Worm (Caenorhabditis elegans) whole organism, late embryonic: ENCODE data around the gene old-1.

Source experiments
- C38D4.7 ChIP-seq: fragments of 200-800 bp; sonication (Bioruptor generic); optimal IDR thresholded peaks from 2 replicates; lab custom pipeline; 2018; ENCODE audit warnings: mild to moderate bottlenecking, missing genetic modification characterization, moderate library complexity, missing compliant biosample characterization
- F13H6.1 ChIP-seq: sonication (generic microtip); optimal IDR thresholded peaks from 2 replicates; lab custom pipeline; 2016; ENCODE audit warnings: missing genetic modification characterization, missing compliant biosample characterization
- K09A11.1 ChIP-seq: sonication (generic microtip); optimal IDR thresholded peaks from 2 replicates; lab custom pipeline; 2017; ENCODE audit warnings: antibody characterized with exemption, mild to moderate bottlenecking, missing genetic modification characterization, missing compliant biosample characterization; ENCODE audit not compliant: insufficient read depth
- Y22D7AL.16 ChIP-seq: sonication (generic microtip); optimal IDR thresholded peaks from 2 replicates; lab custom pipeline; 2016; ENCODE audit warnings: missing genetic modification characterization, missing compliant biosample characterization
- ceh-14 ChIP-seq: sonication (generic microtip); optimal IDR thresholded peaks from 2 replicates; lab custom pipeline; 2016; ENCODE audit warnings: missing genotype, missing genetic modification characterization, missing compliant biosample characterization
- ceh-19 ChIP-seq: fragments of 200-800 bp; sonication (Bioruptor generic); optimal IDR thresholded peaks from 2 replicates; lab custom pipeline; 2018; ENCODE audit warnings: mild to moderate bottlenecking, missing genetic modification characterization, missing compliant biosample characterization
- ceh-22 ChIP-seq: sonication (generic microtip); optimal IDR thresholded peaks from 2 replicates; lab custom pipeline; 2017; ENCODE audit warnings: missing biosample characterization, missing genetic modification characterization
- ceh-30 ChIP-seq: fragments of 150-350 bp; optimal IDR thresholded peaks from 2 replicates; lab custom pipeline; 2014; ENCODE audit warnings: missing biosample characterization, missing genetic modification characterization
- ceh-31 ChIP-seq: sonication (generic microtip); optimal IDR thresholded peaks from 2 replicates; lab custom pipeline; 2016; ENCODE audit warnings: missing genetic modification characterization, missing compliant biosample characterization
- ceh-48 ChIP-seq: sonication (generic microtip); optimal IDR thresholded peaks from 2 replicates; lab custom pipeline; 2016; ENCODE audit warnings: missing genetic modification characterization, inconsistent platforms, missing compliant biosample characterization
- ceh-6 ChIP-seq: fragments of 200-800 bp; sonication (Bioruptor generic); optimal IDR thresholded peaks from 2 replicates; lab custom pipeline; 2018; ENCODE audit warnings: mild to moderate bottlenecking, missing genetic modification characterization, missing compliant biosample characterization
- ceh-9 ChIP-seq: sonication (generic microtip); optimal IDR thresholded peaks from 2 replicates; lab custom pipeline; 2016; ENCODE audit warnings: mild to moderate bottlenecking, missing genetic modification characterization, inconsistent platforms, missing compliant biosample characterization
- che-1 ChIP-seq: sonication (generic microtip); optimal IDR thresholded peaks from 2 replicates; lab custom pipeline; 2016; ENCODE audit warnings: mild to moderate bottlenecking, missing genetic modification characterization, missing compliant biosample characterization
- elt-2 ChIP-seq: sonication (generic microtip); optimal IDR thresholded peaks from 2 replicates; lab custom pipeline; 2016; ENCODE audit warnings: missing genetic modification reagents, missing genetic modification characterization, missing compliant biosample characterization
- elt-4 ChIP-seq: sonication (generic microtip); optimal IDR thresholded peaks from 2 replicates; lab custom pipeline; 2016; ENCODE audit warnings: missing genetic modification characterization, missing compliant biosample characterization
- eyg-1 ChIP-seq: sonication (generic microtip); optimal IDR thresholded peaks from 2 replicates; lab custom pipeline; 2016; ENCODE audit warnings: missing genotype, missing genetic modification characterization, missing compliant biosample characterization
- fkh-6 ChIP-seq: sonication (generic microtip); optimal IDR thresholded peaks from 2 replicates; lab custom pipeline; 2016; ENCODE audit warnings: missing genetic modification characterization, missing compliant biosample characterization
- hlh-13 ChIP-seq: fragments of 200-800 bp; sonication (Bioruptor generic); optimal IDR thresholded peaks from 2 replicates; lab custom pipeline; 2018; ENCODE audit warnings: mild to moderate bottlenecking, missing genetic modification characterization, missing compliant biosample characterization
- hlh-15 ChIP-seq: sonication (generic microtip); optimal IDR thresholded peaks from 2 replicates; lab custom pipeline; 2016; ENCODE audit warnings: missing genetic modification characterization, missing compliant biosample characterization
- hlh-30 ChIP-seq: sonication (generic microtip); optimal IDR thresholded peaks from 2 replicates; lab custom pipeline; 2017; ENCODE audit warnings: antibody characterized with exemption, missing genetic modification characterization, missing compliant biosample characterization; ENCODE audit not compliant: insufficient read depth
- hlh-6 ChIP-seq: sonication (generic microtip); optimal IDR thresholded peaks from 2 replicates; lab custom pipeline; 2016; ENCODE audit warnings: missing genotype, missing genetic modification characterization, missing compliant biosample characterization
- hlh-8 ChIP-seq: sonication (generic microtip); optimal IDR thresholded peaks from 2 replicates; lab custom pipeline; 2016; ENCODE audit warnings: missing genotype, missing genetic modification characterization, missing compliant biosample characterization
- lin-11 ChIP-seq: fragments of 200-800 bp; sonication (Bioruptor generic); optimal IDR thresholded peaks from 2 replicates; lab custom pipeline; 2018; ENCODE audit warnings: mild to moderate bottlenecking, missing genetic modification characterization, missing compliant biosample characterization
- nfya-1 ChIP-seq: sonication (generic microtip); optimal IDR thresholded peaks from 2 replicates; lab custom pipeline; 2017; ENCODE audit warnings: missing genetic modification characterization, mild to moderate bottlenecking, missing compliant biosample characterization, antibody characterized with exemption, moderate library complexity
- nhr-11 ChIP-seq: fragments of 150-350 bp; optimal IDR thresholded peaks from 2 replicates; lab custom pipeline; 2014; ENCODE audit warnings: missing biosample characterization, missing genetic modification characterization
- npax-4 ChIP-seq: sonication (generic microtip); optimal IDR thresholded peaks from 2 replicates; lab custom pipeline; 2016; ENCODE audit warnings: missing genetic modification characterization, missing compliant biosample characterization
- pag-3 ChIP-seq: sonication (generic microtip); optimal IDR thresholded peaks from 2 replicates; lab custom pipeline; 2016; ENCODE audit warnings: missing compliant biosample characterization, missing genetic modification characterization, borderline replicate concordance
- pat-9 ChIP-seq: fragments of 200-800 bp; sonication (Bioruptor generic); optimal IDR thresholded peaks from 2 replicates; lab custom pipeline; 2018; ENCODE audit warnings: mild to moderate bottlenecking, missing genetic modification characterization, moderate library complexity, missing compliant biosample characterization
- pha-2 ChIP-seq: sonication (generic microtip); optimal IDR thresholded peaks from 2 replicates; lab custom pipeline; 2017; ENCODE audit warnings: mild to moderate bottlenecking, missing genetic modification characterization, missing compliant biosample characterization
- pha-4 ChIP-seq: fragments of 150-350 bp; optimal IDR thresholded peaks from 2 replicates; lab custom pipeline; 2018; ENCODE audit warnings: missing biosample characterization, missing genetic modification reagents, missing genetic modification characterization
- rnt-1 ChIP-seq: sonication (generic microtip); optimal IDR thresholded peaks from 2 replicates; lab custom pipeline; 2016; ENCODE audit warnings: missing genetic modification characterization, missing compliant biosample characterization
- sox-2 ChIP-seq: fragments of 200-800 bp; sonication (Bioruptor generic); IDR thresholded peaks from 2 replicates; pipeline ENCODE4 v1.3.6; 2022; ENCODE audit warnings: missing genetic modification reagents, missing genetic modification characterization, missing compliant biosample characterization
- syd-9 ChIP-seq: sonication (generic microtip); optimal IDR thresholded peaks from 2 replicates; lab custom pipeline; 2016; ENCODE audit warnings: mild to moderate bottlenecking, missing genetic modification characterization, moderate library complexity, missing compliant biosample characterization
- tbx-2 ChIP-seq: sonication (generic microtip); optimal IDR thresholded peaks from 2 replicates; lab custom pipeline; 2016; ENCODE audit warnings: missing genetic modification characterization, missing compliant biosample characterization
- ttx-3 ChIP-seq: sonication (generic microtip); optimal IDR thresholded peaks from 2 replicates; lab custom pipeline; 2016; ENCODE audit warnings: missing genetic modification reagents, missing genetic modification characterization, missing compliant biosample characterization
- unc-3 ChIP-seq, 2 experiments: fragments of 200-800 bp in 1 of 2; sonication (Bioruptor generic) in 1 of 2; sonication (generic microtip) in 1 of 2; conservative IDR thresholded peaks in 1 of 2; optimal IDR thresholded peaks in 1 of 2; 2 replicates each; pipeline versions ENCODE4 v1.3.6 to Lab custom; 2016 to 2022; ENCODE audit warnings: missing compliant biosample characterization in 2 of 2, missing genetic modification characterization in 2 of 2, missing genetic modification reagents in 1 of 2
- unc-55 ChIP-seq: sonication (generic microtip); optimal IDR thresholded peaks from 2 replicates; lab custom pipeline; 2017; ENCODE audit warnings: missing biosample characterization, missing genetic modification reagents, missing genetic modification characterization
- zip-5 ChIP-seq: sonication (generic microtip); optimal IDR thresholded peaks from 2 replicates; lab custom pipeline; 2016; ENCODE audit warnings: missing genetic modification characterization, missing compliant biosample characterization
- ztf-16 ChIP-seq: sonication (generic microtip); optimal IDR thresholded peaks from 2 replicates; lab custom pipeline; 2017; ENCODE audit warnings: missing genetic modification characterization, missing compliant biosample characterization

The old-1 gene

ce11 chrII:9900276-9900675, 31.7 kb upstream of the old-1 start, which contains the start of gene unc-4:
Gene unc-4, minus strand, starts transcription at chrII:9900376.
- TF ChIP-seq nfya-1, result no peak
- no peak for TF ChIP-seq elt-4 (tag; lab: Kevin White, UChicago)
- no peak for TF ChIP-seq ttx-3 (tag; lab: Kevin White, UChicago)
- no peak for TF ChIP-seq unc-55 (GFP tag; lab: Kevin White, UChicago)
- no peak for TF ChIP-seq unc-3 (GFP tag; conservative IDR thresholded peaks at IDR 0.05; lab: Robert Waterston, UW)
- TF ChIP-seq unc-3 (tag; optimal IDR thresholded peaks at IDR 0.05; lab: Kevin White, UChicago), result no peak
- no peak for TF ChIP-seq ceh-48 (tag; lab: Kevin White, UChicago)
- no peak for TF ChIP-seq npax-4
- TF ChIP-seq hlh-6 (tag; lab: Kevin White, UChicago), result no peak
- no peak for TF ChIP-seq eyg-1 (tag; lab: Kevin White, UChicago)
- no peak for TF ChIP-seq rnt-1
- no peak for TF ChIP-seq che-1
- TF ChIP-seq ceh-30 (tag; lab: Kevin White, UChicago), result no peak
- TF ChIP-seq pag-3 (tag; lab: Kevin White, UChicago), result no peak
- TF ChIP-seq ceh-31 (tag; lab: Kevin White, UChicago), result no peak
- TF ChIP-seq ceh-19 (GFP tag; lab: Kevin White, UChicago), result no peak
- TF ChIP-seq hlh-8, result no peak
- no peak for TF ChIP-seq syd-9 (tag; lab: Kevin White, UChicago)
- no peak for TF ChIP-seq Y22D7AL.16 (tag; lab: Kevin White, UChicago)
- no peak for TF ChIP-seq pha-4
- TF ChIP-seq ceh-22, result no peak
- TF ChIP-seq, all 69 proteins: peak for 0

DNA sequence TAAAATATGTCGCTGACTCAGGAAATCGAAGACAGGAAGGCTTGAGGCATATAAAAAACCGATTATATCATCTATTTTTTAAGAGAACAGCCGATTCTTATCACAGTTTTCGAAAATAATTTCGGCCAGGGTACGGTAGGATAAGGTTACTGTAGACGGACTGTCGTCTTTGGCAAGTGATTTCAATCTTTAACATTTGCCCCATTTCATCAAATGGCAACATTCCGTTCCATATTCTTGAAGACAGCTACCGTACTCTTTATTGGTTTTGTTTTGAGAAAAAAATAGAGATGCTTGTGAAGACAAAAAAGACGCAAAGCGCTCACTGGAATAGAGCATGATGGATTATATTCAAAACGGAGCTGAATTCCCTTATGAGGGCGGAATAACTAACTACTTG, 30.2 kb upstream of the old-1 start:
- TF ChIP-seq elt-4 (tag; lab: Kevin White, UChicago) (no peak), ceh-19 (GFP tag; lab: Kevin White, UChicago) (no peak), hlh-6 (tag; lab: Kevin White, UChicago) (no peak), hlh-15 (tag; lab: Kevin White, UChicago) (no peak), C38D4.7 (GFP tag; lab: Kevin White, UChicago) (no peak), ztf-16 (tag; lab: Kevin White, UChicago) (no peak), tbx-2 (tag; lab: Kevin White, UChicago) (no peak), ceh-14 (no peak), zip-5 (no peak), fkh-6 (no peak), pha-2 (no peak)

DNA sequence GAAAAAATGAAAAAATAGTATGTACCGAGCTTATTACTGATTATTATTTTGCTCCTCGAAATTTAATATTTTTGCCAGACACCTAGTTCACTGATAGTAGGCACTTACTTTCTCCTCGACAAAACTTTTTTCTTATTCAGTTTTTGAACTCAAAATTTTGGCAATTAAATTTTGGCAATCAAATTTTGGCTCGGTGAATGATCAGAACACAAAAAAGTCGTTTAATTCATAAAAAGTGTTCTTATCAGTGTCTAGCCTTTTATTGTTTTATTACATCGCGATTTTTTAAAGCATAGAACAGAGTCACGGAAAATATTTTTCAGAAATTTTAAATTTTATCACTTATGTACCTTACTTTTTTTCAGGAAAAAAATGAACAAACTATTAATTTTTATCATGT, 26.6 kb upstream of the old-1 start:
- TF ChIP-seq sox-2 (GFP tag; lab: Robert Waterston, UW) (no peak), nfya-1 (no peak), nhr-11 (no peak), K09A11.1 (no peak), lin-11 (no peak), rnt-1 (no peak), ttx-3 (tag; lab: Kevin White, UChicago) (no peak), elt-2 (tag; lab: Kevin White, UChicago) (no peak), hlh-13 (no peak), pha-4 (no peak), F13H6.1 (no peak), hlh-6 (tag; lab: Kevin White, UChicago) (no peak), hlh-30 (tag; lab: Kevin White, UChicago) (no peak), pat-9 (tag; lab: Kevin White, UChicago) (no peak)

DNA sequence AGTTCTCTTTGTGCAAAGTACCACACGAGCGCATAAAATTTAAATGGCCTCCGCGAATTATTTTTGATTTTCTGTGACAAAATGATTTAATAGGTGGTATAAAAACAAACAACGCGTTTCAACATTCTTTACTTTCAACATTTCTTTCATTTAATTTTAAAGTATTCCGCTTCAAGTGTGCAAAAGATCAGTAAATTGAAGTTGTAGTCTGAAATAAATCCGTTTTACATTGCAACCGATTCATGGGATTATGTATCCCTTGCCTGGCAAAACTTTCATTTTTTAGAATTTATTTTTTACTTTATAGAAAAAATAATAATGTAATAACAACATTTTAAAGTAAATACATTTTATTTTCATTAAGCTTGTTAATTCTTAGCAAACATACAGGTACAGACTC, 25.9 kb upstream of the old-1 start, which contains the start of gene F26C11.1:
Gene F26C11.1 (plus strand): TSS at position 301 of the 400 bp plus-strand sequence.
- no peak for TF ChIP-seq ceh-9 (tag; lab: Kevin White, UChicago)
- no peak for TF ChIP-seq ceh-6 (GFP tag; lab: Kevin White, UChicago)
- TF ChIP-seq unc-3 (GFP tag; conservative IDR thresholded peaks at IDR 0.05; lab: Robert Waterston, UW), result no peak
- no peak for TF ChIP-seq unc-3 (tag; optimal IDR thresholded peaks at IDR 0.05; lab: Kevin White, UChicago)
- no peak for TF ChIP-seq nhr-11
- no peak for TF ChIP-seq ztf-16 (tag; lab: Kevin White, UChicago)
- TF ChIP-seq, all 69 proteins: peak for 0
